Fruit fly (Drosophila melanogaster): ENCODE data around the gene bsh.

bsh gene

DNA sequence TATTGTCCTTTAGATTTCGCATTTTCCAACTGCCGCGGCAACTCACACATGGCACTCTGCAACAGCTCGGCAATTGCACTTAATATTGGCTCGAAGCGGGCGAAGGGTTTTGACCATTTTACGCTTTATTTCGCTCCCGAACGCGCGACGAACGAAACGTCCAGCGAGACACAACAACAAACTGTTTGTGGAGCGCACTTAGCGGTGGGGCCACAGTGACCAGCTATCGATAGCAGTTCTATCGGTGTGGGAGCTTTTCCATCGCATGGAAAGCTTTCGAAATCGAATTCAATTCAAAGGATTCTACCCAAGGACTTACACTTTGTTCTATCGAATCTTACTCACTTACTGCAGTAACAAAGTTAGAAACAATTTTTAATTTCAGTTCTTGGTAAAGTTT is 12.2 kb downstream of the bsh start, which contains the start of gene CG10631:
Gene CG10631, minus strand, starts transcription at position 189 of the 400 bp plus-strand sequence.
- TF ChIP-seq bab1 (GFP tag; optimal IDR thresholded peaks at IDR 0.05), result peak; percentile 69
- no peak for TF ChIP-seq kay (GFP tag; ENCODE audit: borderline replicate concordance)
- TF ChIP-seq Mnt (GFP tag; optimal IDR thresholded peaks at IDR 0.05), result peak; percentile 7

DNA sequence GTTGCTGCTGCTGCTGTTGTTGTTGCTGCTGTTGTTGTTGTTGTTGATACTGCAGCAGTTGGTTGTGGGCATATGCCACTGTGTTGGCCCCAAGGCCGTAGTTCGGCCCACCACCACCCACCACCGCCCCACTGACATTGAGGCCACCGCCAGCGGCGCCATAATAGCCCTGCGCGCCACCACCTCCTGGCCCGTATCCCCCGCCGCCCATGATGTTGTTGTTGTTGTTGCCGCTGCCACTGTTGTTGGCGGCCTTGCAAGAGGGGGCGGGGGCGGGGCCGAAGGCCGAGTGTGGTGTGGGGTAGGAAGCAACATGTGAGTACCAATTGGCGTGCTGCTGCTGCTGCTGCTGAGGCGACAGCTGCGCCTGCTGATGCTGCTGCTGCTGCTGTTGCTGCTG is 12.8 kb downstream of the bsh start:
- TF ChIP-seq pad (GFP tag; optimal IDR thresholded peaks at IDR 0.05), result no peak
- no peak for TF ChIP-seq Clk (GFP tag; optimal IDR thresholded peaks at IDR 0.05)
- TF ChIP-seq Hr96 (GFP tag; optimal IDR thresholded peaks at IDR 0.05), result no peak
- no peak for TF ChIP-seq Mnt (GFP tag; optimal IDR thresholded peaks at IDR 0.05)
- no peak for TF ChIP-seq kay (GFP tag; ENCODE audit: borderline replicate concordance)
- TF ChIP-seq CG7101 (tag; optimal IDR thresholded peaks at IDR 0.05), result no peak
- no peak for TF ChIP-seq ovo (GFP tag; optimal IDR thresholded peaks at IDR 0.05)
- TF ChIP-seq CG5204 (GFP tag; optimal IDR thresholded peaks at IDR 0.05), result no peak
- TF ChIP-seq tj (GFP tag; optimal IDR thresholded peaks at IDR 0.05), result no peak
- no peak for TF ChIP-seq CG7045 (GFP tag; optimal IDR thresholded peaks at IDR 0.05)
- no peak for TF ChIP-seq CG1620 (GFP tag; optimal IDR thresholded peaks at IDR 0.05)
- TF ChIP-seq CG14711 (tag; optimal IDR thresholded peaks at IDR 0.05), result no peak
- TF ChIP-seq toe (GFP tag; optimal IDR thresholded peaks at IDR 0.05), result no peak
- no peak for TF ChIP-seq CG33017 (tag; optimal IDR thresholded peaks at IDR 0.05)
- no peak for TF ChIP-seq CG11617 (GFP tag; optimal IDR thresholded peaks at IDR 0.05)
- TF ChIP-seq cic (GFP tag; optimal IDR thresholded peaks at IDR 0.05), result no peak
- TF ChIP-seq cnc (optimal IDR thresholded peaks at IDR 0.05), result no peak

DNA sequence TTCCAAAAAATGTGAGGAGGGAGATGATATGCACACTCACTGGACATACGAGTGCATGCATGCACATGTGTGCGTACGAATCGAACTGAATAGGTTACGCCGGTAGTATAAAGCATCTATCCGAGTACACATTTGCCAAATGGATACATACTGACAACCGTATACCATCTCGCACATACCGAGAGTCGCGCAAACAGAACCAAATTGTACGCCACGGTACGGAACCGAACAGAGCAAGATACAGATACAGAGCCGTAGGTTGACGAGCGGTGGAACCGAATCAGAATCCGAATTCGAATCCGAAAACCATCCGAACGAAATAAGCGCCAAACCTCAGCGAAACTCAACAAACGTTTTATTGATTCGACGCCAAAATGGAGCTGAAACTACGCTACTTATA is 13.9 kb downstream of the bsh start:
- TF ChIP-seq CG5204 (GFP tag; optimal IDR thresholded peaks at IDR 0.05) (no peak), Clk (GFP tag; optimal IDR thresholded peaks at IDR 0.05) (no peak), toe (GFP tag; optimal IDR thresholded peaks at IDR 0.05) (no peak), CG7101 (tag; optimal IDR thresholded peaks at IDR 0.05) (no peak), kay (GFP tag; ENCODE audit: borderline replicate concordance) (no peak), Hr96 (GFP tag; optimal IDR thresholded peaks at IDR 0.05) (no peak), Crg-1 (GFP tag; optimal IDR thresholded peaks at IDR 0.05) (no peak)

DNA sequence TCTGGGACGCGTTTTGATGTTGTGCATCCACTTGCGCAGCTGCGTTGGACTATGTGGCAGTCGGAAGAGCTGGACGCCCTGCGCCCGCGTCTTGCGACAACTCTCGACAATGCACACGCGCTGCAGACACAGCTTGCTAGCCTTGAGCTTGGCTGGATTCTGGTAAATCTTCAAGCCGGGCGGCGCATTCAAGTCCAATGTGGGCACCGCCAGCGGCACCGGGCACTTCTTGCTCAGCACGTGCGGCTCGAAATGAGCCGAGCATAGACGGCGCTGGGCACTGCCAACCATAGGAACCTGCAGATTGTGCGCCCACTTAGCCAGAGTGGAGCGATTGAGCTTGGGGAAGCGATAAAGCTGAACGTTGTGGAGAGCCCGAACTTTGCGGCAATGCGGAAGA is 18.3 kb downstream of the bsh start:
- TF ChIP-seq cnc (optimal IDR thresholded peaks at IDR 0.05) (no peak), CG5204 (GFP tag; optimal IDR thresholded peaks at IDR 0.05) (no peak), ovo (GFP tag; optimal IDR thresholded peaks at IDR 0.05) (no peak), toe (GFP tag; optimal IDR thresholded peaks at IDR 0.05) (no peak), tj (GFP tag; optimal IDR thresholded peaks at IDR 0.05) (no peak), CG14711 (tag; optimal IDR thresholded peaks at IDR 0.05) (no peak), CG1620 (GFP tag; optimal IDR thresholded peaks at IDR 0.05) (no peak), Mnt (GFP tag; optimal IDR thresholded peaks at IDR 0.05) (no peak)

DNA sequence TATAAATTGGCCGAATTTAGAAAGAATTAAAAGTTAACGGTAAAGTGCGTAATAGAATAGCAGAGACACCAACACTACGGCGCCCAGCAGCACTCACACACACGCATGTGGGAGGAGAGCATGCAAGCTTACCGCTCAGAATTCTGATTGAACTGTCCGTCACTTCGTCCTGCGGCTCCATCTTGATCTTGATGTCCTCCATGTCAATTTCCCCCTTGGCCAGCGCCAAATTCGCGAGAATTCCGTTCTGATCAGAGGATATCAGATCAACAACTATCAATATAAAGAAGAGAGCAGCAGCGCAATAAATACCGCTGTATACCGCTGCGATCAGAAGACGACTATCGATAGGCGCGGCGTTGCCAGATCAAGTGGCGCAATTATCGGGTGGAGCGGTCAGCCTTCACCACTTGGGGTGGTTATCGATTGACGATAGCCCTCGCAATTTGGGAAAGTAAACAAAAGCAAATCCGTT is 33.2 kb downstream of the bsh start, which contains the start of the genes CG10462 and Nf-YB:
Gene CG10462, minus strand, starts transcription at position 346 of the 475 bp plus-strand sequence.
Gene Nf-YB, plus strand, starts transcription at position 410 of the 475 bp plus-strand sequence.
- TF ChIP-seq CG1620 (GFP tag; optimal IDR thresholded peaks at IDR 0.05) (no peak), cnc (optimal IDR thresholded peaks at IDR 0.05) (no peak), CG5204 (GFP tag; optimal IDR thresholded peaks at IDR 0.05) (no peak), CG14711 (tag; optimal IDR thresholded peaks at IDR 0.05) (no peak), Clk (GFP tag; optimal IDR thresholded peaks at IDR 0.05) (no peak), kay (GFP tag; ENCODE audit: borderline replicate concordance) (no peak), Crg-1 (GFP tag; optimal IDR thresholded peaks at IDR 0.05) (no peak), pad (GFP tag; optimal IDR thresholded peaks at IDR 0.05) (no peak), tj (GFP tag; optimal IDR thresholded peaks at IDR 0.05) (no peak), ovo (GFP tag; optimal IDR thresholded peaks at IDR 0.05) (peak; percentile 81), CG11617 (GFP tag; optimal IDR thresholded peaks at IDR 0.05) (no peak), bab1 (GFP tag; optimal IDR thresholded peaks at IDR 0.05) (peak; percentile 5), toe (GFP tag; optimal IDR thresholded peaks at IDR 0.05) (no peak)

DNA sequence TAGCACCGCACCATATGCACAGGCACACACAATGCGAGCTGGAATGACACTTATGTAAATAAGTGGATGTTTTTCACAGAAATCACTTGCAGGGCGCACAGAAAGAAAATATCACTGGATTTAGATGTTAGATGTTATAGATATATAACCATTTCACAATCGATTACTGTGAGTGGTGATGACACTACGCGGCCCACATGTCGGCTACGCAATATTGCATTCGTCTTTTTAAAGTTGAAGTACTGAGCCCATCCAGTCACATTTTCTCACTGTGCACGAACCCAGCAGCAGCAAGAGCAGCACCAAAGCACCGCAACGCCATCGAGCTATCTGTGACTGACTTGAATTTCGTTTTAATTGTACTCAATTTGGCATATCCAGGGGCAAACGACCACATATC is 46.4 kb downstream of the bsh start:
- TF ChIP-seq CG33017 (tag; optimal IDR thresholded peaks at IDR 0.05), result no peak
- TF ChIP-seq Crg-1 (GFP tag; optimal IDR thresholded peaks at IDR 0.05), result no peak
- no peak for TF ChIP-seq Hr96 (GFP tag; optimal IDR thresholded peaks at IDR 0.05)
- TF ChIP-seq pad (GFP tag; optimal IDR thresholded peaks at IDR 0.05), result no peak
- TF ChIP-seq CG12768 (GFP tag; optimal IDR thresholded peaks at IDR 0.05), result no peak
- TF ChIP-seq kay (GFP tag; ENCODE audit: borderline replicate concordance), result no peak

All from whole organism, adult.